Fruit fly (Drosophila melanogaster): ENCODE results near the gene Elo68beta.

Gene Elo68beta

dm6 chr3L:11148478-11149251 is 47.2 kb upstream of the Elo68beta start (continued):
- peak; percentile 62 for TF ChIP-seq CG14710 (tag; optimal IDR thresholded peaks at IDR 0.05)
- TF ChIP-seq cad (GFP tag; optimal IDR thresholded peaks at IDR 0.05), result no peak
- peak; percentile 25 for TF ChIP-seq tin (GFP tag; optimal IDR thresholded peaks at IDR 0.05)
- TF ChIP-seq CG11247 (GFP tag; IDR thresholded peaks at IDR 0.05), result no peak
- TF ChIP-seq CG16815 (GFP tag; optimal IDR thresholded peaks at IDR 0.05), result peak; percentile 8
- TF ChIP-seq CG16779 (GFP tag; IDR thresholded peaks at IDR 0.05), result no peak
- TF ChIP-seq CG2875 (GFP tag; optimal IDR thresholded peaks at IDR 0.05), result peak; percentile 22
- peak; percentile 24 for TF ChIP-seq dmrt11E (tag; optimal IDR thresholded peaks at IDR 0.05)
- TF ChIP-seq CG17385 (GFP tag; optimal IDR thresholded peaks at IDR 0.05), result peak; percentile 29
- TF ChIP-seq Hmx (GFP tag; optimal IDR thresholded peaks at IDR 0.05), result no peak
- TF ChIP-seq Dad (GFP tag; optimal IDR thresholded peaks at IDR 0.05), result no peak
- no peak for TF ChIP-seq CG6272 (GFP tag; IDR thresholded peaks at IDR 0.05)

DNA sequence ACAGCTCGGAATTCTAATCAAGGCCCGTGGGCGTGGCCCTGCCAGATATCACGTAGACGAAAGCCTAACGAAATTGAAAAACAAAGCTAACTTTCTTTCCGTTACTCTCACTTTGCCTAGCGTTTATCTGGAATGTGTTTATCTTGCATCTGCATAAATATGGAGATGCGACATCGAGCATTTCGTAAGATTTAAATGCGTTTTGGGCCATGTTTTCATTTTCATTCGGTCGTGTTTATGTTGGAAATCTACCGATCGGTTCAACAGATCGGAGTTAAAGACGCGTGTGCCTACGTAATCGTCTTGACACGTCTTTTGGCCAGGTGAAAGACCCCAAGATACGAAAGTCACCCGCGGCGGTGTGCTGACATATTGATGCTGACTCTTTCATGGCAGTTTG is 46.2 kb upstream of the Elo68beta start:
- TF ChIP-seq unc-4 (GFP tag; IDR thresholded peaks at IDR 0.05; ENCODE audit: partially characterized antibody), result no peak
- TF ChIP-seq abd-A (tag; optimal IDR thresholded peaks at IDR 0.05), result peak; percentile 76
- peak in 1 of 2 experiments; percentile 14 for TF ChIP-seq Hr78 (GFP tag; optimal IDR thresholded peaks at IDR 0.05)
- no peak for TF ChIP-seq Sry-δ (GFP tag; optimal IDR thresholded peaks at IDR 0.05)
- TF ChIP-seq kni (GFP tag; optimal IDR thresholded peaks at IDR 0.05), result peak; percentile 85
- TF ChIP-seq Awh (GFP tag; IDR thresholded peaks at IDR 0.05), result peak; percentile 54; the same call in 1 of the 2 replicates
- TF ChIP-seq gsb (GFP tag; IDR thresholded peaks at IDR 0.05), result no peak
- TF ChIP-seq CG12104 (GFP tag; optimal IDR thresholded peaks at IDR 0.05), result no peak
- peak; percentile 75; the same call in 1 of the 2 replicates for TF ChIP-seq vvl (GFP tag; IDR thresholded peaks at IDR 0.05)
- TF ChIP-seq grn (GFP tag; optimal IDR thresholded peaks at IDR 0.05), result peak; percentile 82
- peak; percentile 88 for TF ChIP-seq sd (tag; optimal IDR thresholded peaks at IDR 0.05)
- TF ChIP-seq Blimp-1 (GFP tag; optimal IDR thresholded peaks at IDR 0.05), result peak; percentile 99
- TF ChIP-seq Six4 (GFP tag; optimal IDR thresholded peaks at IDR 0.05), result no peak
- peak; percentile 96 for TF ChIP-seq pros (GFP tag; optimal IDR thresholded peaks at IDR 0.05)
- peak; percentile 69 for TF ChIP-seq oc (tag; optimal IDR thresholded peaks at IDR 0.05)

DNA sequence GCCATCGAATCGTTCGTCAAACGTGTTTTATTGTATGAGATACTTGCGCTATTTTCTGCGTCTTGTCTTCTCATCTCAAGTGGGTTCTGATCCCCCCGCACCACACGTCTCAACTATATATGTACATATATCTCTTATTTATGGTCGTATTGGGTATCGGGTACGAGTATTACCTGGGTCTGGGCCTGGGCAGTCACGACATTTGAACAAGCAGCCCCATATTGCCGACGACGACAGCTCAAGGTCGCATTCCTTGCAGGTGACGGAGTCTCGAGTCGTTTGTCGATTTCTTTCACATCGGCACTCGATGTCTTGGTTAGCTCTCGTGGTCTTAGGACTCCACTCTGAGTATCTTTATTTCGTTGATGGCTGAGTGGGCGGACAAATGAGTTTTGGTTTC is 43.6 kb upstream of the Elo68beta start:
- TF ChIP-seq da (GFP tag; optimal IDR thresholded peaks at IDR 0.05) (no peak), klu (GFP tag; IDR thresholded peaks at IDR 0.05) (no peak), CG13894 (tag; optimal IDR thresholded peaks at IDR 0.05) (peak; percentile 85), zfh2 (GFP tag; optimal IDR thresholded peaks at IDR 0.05) (no peak), CG9727 (GFP tag; optimal IDR thresholded peaks at IDR 0.05) (no peak), CG6254 (GFP tag; optimal IDR thresholded peaks at IDR 0.05) (no peak), CG18476 (GFP tag; optimal IDR thresholded peaks at IDR 0.05) (no peak), CG8944 (GFP tag; optimal IDR thresholded peaks at IDR 0.05) (no peak), yki (optimal IDR thresholded peaks at IDR 0.05) (no peak), bowl (GFP tag; IDR thresholded peaks at IDR 0.05) (0 out of 2 replicates have a peak, but pooled peaks have one; percentile 10), gem (tag; optimal IDR thresholded peaks at IDR 0.05) (no peak), CG2129 (GFP tag; IDR thresholded peaks at IDR 0.05; ENCODE audit: partially characterized antibody) (no peak), D19B (GFP tag; optimal IDR thresholded peaks at IDR 0.05) (no peak), Poxn (GFP tag; IDR thresholded peaks at IDR 0.05) (no peak), onecut (GFP tag; IDR thresholded peaks at IDR 0.05) (no peak), CG17186 (GFP tag; optimal IDR thresholded peaks at IDR 0.05) (no peak), sd (tag; optimal IDR thresholded peaks at IDR 0.05) (peak; percentile 92)
